Fruit fly (Drosophila melanogaster) whole organism, embryonic: ENCODE data around the gene cv-c.

ENCODE experiments used
- Bdp1 ChIP-seq: fragments of 200-800 bp; sonication (Bioruptor generic); optimal IDR thresholded peaks from 3 replicates; lab custom pipeline; 2016; ENCODE audit warnings: missing biosample characterization, missing genetic modification characterization
- BtbVII ChIP-seq: fragments of 200-800 bp; sonication (Bioruptor generic); optimal IDR thresholded peaks from 3 replicates; lab custom pipeline; 2017; ENCODE audit warnings: missing biosample characterization, mild to moderate bottlenecking, missing genetic modification characterization
- CG10209 ChIP-seq: fragments of 200-800 bp; sonication (Bioruptor generic); optimal IDR thresholded peaks from 3 replicates; lab custom pipeline; 2017; ENCODE audit warnings: missing biosample characterization, mild to moderate bottlenecking, missing genetic modification characterization, missing genetic modification reagents
- CG10267 ChIP-seq: fragments of 200-800 bp; sonication (Bioruptor generic); optimal IDR thresholded peaks from 2 replicates; lab custom pipeline; 2018; ENCODE audit warnings: missing biosample characterization, mild to moderate bottlenecking, missing genetic modification characterization, moderate library complexity
- CG11560 ChIP-seq: fragments of 200-800 bp; sonication (Bioruptor generic); IDR thresholded peaks from 3 replicates; pipeline ENCODE4 v1.3.6; 2022; ENCODE audit warnings: missing biosample characterization, missing genetic modification characterization
- CG11723 ChIP-seq: fragments of 200-800 bp; sonication (Bioruptor generic); optimal IDR thresholded peaks from 2 replicates; lab custom pipeline; 2017; ENCODE audit warnings: missing biosample characterization, mild to moderate bottlenecking, missing genetic modification characterization
- CG13287 ChIP-seq: fragments of 200-800 bp; sonication (Bioruptor generic); IDR thresholded peaks from 2 replicates; pipeline ENCODE4 v1.3.6; 2022; ENCODE audit warnings: missing biosample characterization, missing genetic modification characterization; ENCODE audit not compliant: partially characterized antibody
- CG13296 ChIP-seq: fragments of 200-800 bp; sonication (Bioruptor generic); optimal IDR thresholded peaks from 3 replicates; lab custom pipeline; 2018; ENCODE audit warnings: missing biosample characterization, mild to moderate bottlenecking, missing genetic modification characterization
- CG15011 ChIP-seq: fragments of 200-800 bp; sonication (Bioruptor generic); optimal IDR thresholded peaks from 3 replicates; lab custom pipeline; 2018; ENCODE audit warnings: missing biosample characterization, mild to moderate bottlenecking, missing genetic modification characterization
- CG17361 ChIP-seq: fragments of 200-800 bp; sonication (Bioruptor generic); IDR thresholded peaks from 3 replicates; pipeline ENCODE4 v1.3.6; 2022; ENCODE audit warnings: missing biosample characterization, missing genetic modification characterization
- CG1832 ChIP-seq: fragments of 200-800 bp; sonication (Bioruptor generic); optimal IDR thresholded peaks from 2 replicates; lab custom pipeline; 2017; ENCODE audit warnings: missing biosample characterization, mild to moderate bottlenecking, missing genetic modification characterization, inconsistent platforms
- CG2129 ChIP-seq: fragments of 200-800 bp; sonication (Bioruptor generic); IDR thresholded peaks from 2 replicates; pipeline ENCODE4 v1.3.6; 2022; ENCODE audit warnings: missing biosample characterization, missing genetic modification characterization; ENCODE audit not compliant: partially characterized antibody
- CG32772 ChIP-seq: fragments of 200-800 bp; sonication (Bioruptor generic); IDR thresholded peaks from 2 replicates; pipeline ENCODE4 v1.3.6; 2022; ENCODE audit warnings: missing biosample characterization, missing genetic modification characterization
- CG34422 ChIP-seq: fragments of 200-800 bp; sonication (Bioruptor generic); IDR thresholded peaks from 3 replicates; pipeline ENCODE4 v1.3.6; 2022; ENCODE audit warnings: missing biosample characterization, missing genetic modification characterization
- CG42726 ChIP-seq: fragments of 200-800 bp; sonication (Bioruptor generic); IDR thresholded peaks from 2 replicates; pipeline ENCODE4 v1.3.6; 2022; ENCODE audit warnings: missing biosample characterization, missing genetic modification characterization; ENCODE audit not compliant: partially characterized antibody
- CG4328 ChIP-seq: fragments of 200-800 bp; sonication (Bioruptor generic); optimal IDR thresholded peaks from 3 replicates; lab custom pipeline; 2017; ENCODE audit warnings: missing biosample characterization, missing genetic modification reagents, missing genetic modification characterization
- CG6813 ChIP-seq: fragments of 200-800 bp; sonication (Bioruptor generic); optimal IDR thresholded peaks from 2 replicates; lab custom pipeline; 2017; ENCODE audit warnings: missing biosample characterization, missing genetic modification characterization, mild to moderate bottlenecking, moderate library complexity, missing genetic modification reagents
- CG6854 ChIP-seq: fragments of 200-800 bp; sonication (Bioruptor generic); optimal IDR thresholded peaks from 3 replicates; lab custom pipeline; 2017; ENCODE audit warnings: missing biosample characterization, mild to moderate bottlenecking, missing genetic modification characterization
- CG7556 ChIP-seq: fragments of 200-800 bp; sonication (Bioruptor generic); optimal IDR thresholded peaks from 2 replicates; lab custom pipeline; 2017; ENCODE audit warnings: missing biosample characterization, mild to moderate bottlenecking, missing genetic modification characterization
- CG7987 ChIP-seq: fragments of 200-800 bp; sonication (Bioruptor generic); optimal IDR thresholded peaks from 2 replicates; lab custom pipeline; 2018; ENCODE audit warnings: missing biosample characterization, mild to moderate bottlenecking, missing genetic modification characterization, moderate library complexity
- CG9817 ChIP-seq: fragments of 200-800 bp; sonication (Bioruptor generic); optimal IDR thresholded peaks from 2 replicates; lab custom pipeline; 2018; ENCODE audit warnings: missing biosample characterization, mild to moderate bottlenecking, missing genetic modification characterization, moderate library complexity
- Fer1 ChIP-seq: fragments of 200-800 bp; sonication (Bioruptor generic); optimal IDR thresholded peaks from 2 replicates; lab custom pipeline; 2017; ENCODE audit warnings: missing biosample characterization, mild to moderate bottlenecking, missing genetic modification characterization
- Meics ChIP-seq: fragments of 200-800 bp; sonication (Bioruptor generic); optimal IDR thresholded peaks from 2 replicates; lab custom pipeline; 2017; ENCODE audit warnings: missing biosample characterization, mild to moderate bottlenecking, missing genetic modification characterization
- NC2β ChIP-seq: fragments of 200-800 bp; sonication (Bioruptor generic); optimal IDR thresholded peaks from 2 replicates; lab custom pipeline; 2016; ENCODE audit warnings: missing biosample characterization, missing genetic modification characterization
- Oaz ChIP-seq: fragments of 200-800 bp; sonication (Bioruptor generic); IDR thresholded peaks from 2 replicates; pipeline ENCODE4 v1.3.6; 2022; ENCODE audit warnings: missing biosample characterization, missing genetic modification characterization
- Vsx1 ChIP-seq: fragments of 200-800 bp; sonication (Bioruptor generic); optimal IDR thresholded peaks from 2 replicates; lab custom pipeline; 2017; ENCODE audit warnings: missing biosample characterization, mild to moderate bottlenecking, missing genetic modification characterization, missing genetic modification reagents
- az2 ChIP-seq: fragments of 200-800 bp; sonication (Bioruptor generic); optimal IDR thresholded peaks from 3 replicates; lab custom pipeline; 2016; ENCODE audit warnings: missing biosample characterization, missing genetic modification characterization
- danr ChIP-seq: fragments of 200-800 bp; sonication (Bioruptor generic); IDR thresholded peaks from 2 replicates; pipeline ENCODE4 v1.3.6; 2022; ENCODE audit warnings: missing biosample characterization, missing genetic modification characterization
- dmrt99B ChIP-seq: fragments of 200-800 bp; sonication (Bioruptor generic); optimal IDR thresholded peaks from 2 replicates; lab custom pipeline; 2018; ENCODE audit warnings: missing biosample characterization, mild to moderate bottlenecking, missing genetic modification characterization, moderate library complexity
- en ChIP-seq: fragments of 200-800 bp; sonication (Bioruptor generic); optimal IDR thresholded peaks from 2 replicates; lab custom pipeline; 2016; ENCODE audit warnings: missing biosample characterization, missing genetic modification characterization
- esg ChIP-seq: fragments of 200-800 bp; sonication (Bioruptor generic); conservative IDR thresholded peaks from 2 replicates; pipeline ENCODE4 v1.3.6; 2022; ENCODE audit warnings: missing biosample characterization, missing genetic modification characterization
- fd102C ChIP-seq: fragments of 200-800 bp; sonication (Bioruptor generic); optimal IDR thresholded peaks from 2 replicates; lab custom pipeline; 2018; ENCODE audit warnings: missing biosample characterization, mild to moderate bottlenecking, missing genetic modification characterization, moderate library complexity
- gfzf ChIP-seq: fragments of 200-800 bp; sonication (Bioruptor generic); optimal IDR thresholded peaks from 2 replicates; lab custom pipeline; 2016; ENCODE audit warnings: missing biosample characterization, mild to moderate bottlenecking, missing genetic modification characterization, moderate library complexity
- hth ChIP-seq: fragments of >200 bp; optimal IDR thresholded peaks from 2 replicates; lab custom pipeline; 2017; ENCODE audit warnings: inconsistent platforms
- knrl ChIP-seq: fragments of 200-800 bp; sonication (Bioruptor generic); IDR thresholded peaks from 3 replicates; pipeline ENCODE4 v1.3.6; 2022; ENCODE audit warnings: missing biosample characterization, missing genetic modification characterization; ENCODE audit not compliant: partially characterized antibody
- lilli ChIP-seq: fragments of 200-800 bp; sonication (Bioruptor generic); optimal IDR thresholded peaks from 3 replicates; lab custom pipeline; 2016; ENCODE audit warnings: missing biosample characterization, missing genetic modification characterization
- lov ChIP-seq, 2 experiments: fragments of 200-800 bp in 1 of 2; fragments of >200 bp in 1 of 2; sonication (Bioruptor generic) in 1 of 2; IDR thresholded peaks in 1 of 2; optimal IDR thresholded peaks in 1 of 2; 2 replicates in 1 of 2; 3 replicates in 1 of 2; pipeline versions ENCODE4 v1.3.6 to Lab custom; 2017 to 2022; ENCODE audit warnings: missing biosample characterization in 1 of 2, missing genetic modification characterization in 1 of 2
- mam ChIP-seq: fragments of 200-800 bp; sonication (Bioruptor generic); optimal IDR thresholded peaks from 3 replicates; lab custom pipeline; 2016; ENCODE audit warnings: missing biosample characterization, missing genetic modification characterization
- odd ChIP-seq: fragments of 200-800 bp; sonication (Bioruptor generic); optimal IDR thresholded peaks from 2 replicates; lab custom pipeline; 2017; ENCODE audit warnings: missing biosample characterization, mild to moderate bottlenecking, missing genetic modification characterization
- pan ChIP-seq, 4 experiments: fragments of >200 bp in 3 of 4; fragments of 200-800 bp in 1 of 4; sonication (Bioruptor generic) in 1 of 4; optimal IDR thresholded peaks in 3 of 4; IDR thresholded peaks in 1 of 4; 2 replicates each; pipeline versions ENCODE4 v1.3.6 to Lab custom; 2017 to 2022; ENCODE audit warnings: missing biosample characterization in 2 of 4, missing genetic modification characterization in 2 of 4, mixed read lengths in 1 of 4
- peb ChIP-seq: fragments of 200-800 bp; sonication (Bioruptor generic); IDR thresholded peaks from 2 replicates; pipeline ENCODE4 v1.3.6; 2022; ENCODE audit warnings: missing biosample characterization, missing genetic modification characterization
- pita ChIP-seq: fragments of 200-800 bp; sonication (Bioruptor generic); optimal IDR thresholded peaks from 2 replicates; lab custom pipeline; 2017; ENCODE audit warnings: missing biosample characterization, mild to moderate bottlenecking, missing genetic modification characterization
- psq ChIP-seq: fragments of 200-800 bp; sonication (Bioruptor generic); optimal IDR thresholded peaks from 2 replicates; lab custom pipeline; 2017; ENCODE audit warnings: missing biosample characterization, missing genetic modification characterization
- pum ChIP-seq: fragments of 200-800 bp; sonication (Bioruptor generic); optimal IDR thresholded peaks from 2 replicates; lab custom pipeline; 2016; ENCODE audit warnings: missing biosample characterization, missing genetic modification characterization
- rib ChIP-seq: fragments of 200-800 bp; sonication (Bioruptor generic); IDR thresholded peaks from 2 replicates; pipeline ENCODE4 v1.3.6; 2022; ENCODE audit warnings: missing biosample characterization, missing genetic modification characterization
- sc ChIP-seq, 3 experiments: fragments of >200 bp in 2 of 3; fragments of 200-800 bp in 1 of 3; sonication (Bioruptor generic) in 1 of 3; optimal IDR thresholded peaks; 2 replicates in 2 of 3; 3 replicates in 1 of 3; lab custom pipeline; 2017; ENCODE audit warnings: mild to moderate bottlenecking in 1 of 3, missing biosample characterization in 1 of 3, missing genetic modification characterization in 1 of 3, missing genetic modification reagents in 1 of 3
- slbo ChIP-seq: fragments of 200-800 bp; sonication (Bioruptor generic); IDR thresholded peaks from 2 replicates; pipeline ENCODE4 v1.3.6; 2022; ENCODE audit warnings: missing biosample characterization, missing genetic modification characterization
- zen ChIP-seq: fragments of 200-800 bp; sonication (Bioruptor generic); optimal IDR thresholded peaks from 3 replicates; lab custom pipeline; 2018; ENCODE audit warnings: missing biosample characterization, mild to moderate bottlenecking, missing genetic modification characterization, moderate library complexity

cv-c gene

DNA sequence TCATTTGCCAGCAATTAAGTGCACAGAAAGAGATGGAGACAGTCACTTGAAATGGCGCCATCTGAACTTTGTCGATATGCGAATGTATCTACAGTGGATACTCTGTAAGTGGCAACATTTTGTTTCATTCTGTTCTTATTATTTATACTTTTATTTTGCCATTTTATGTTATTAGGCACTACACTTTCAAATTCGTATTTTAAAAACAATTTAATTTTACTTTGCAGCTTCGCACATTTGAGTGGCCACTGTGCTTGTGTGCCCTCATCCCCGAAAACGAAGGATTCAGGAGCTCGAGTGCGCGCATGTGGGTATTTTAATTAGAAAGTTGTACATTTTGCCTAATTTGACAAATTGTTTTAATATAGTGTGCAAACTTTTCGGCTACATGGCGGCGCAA, 124.1 kb downstream of the cv-c start (continued):
- TF ChIP-seq CG11560 (tag; lab: Robert Waterston, UW), result no peak
- TF ChIP-seq peb (GFP tag; lab: Robert Waterston, UW), result 0 out of 2 replicates have a peak, but pooled peaks have one; percentile 25
- TF ChIP-seq CG13287 (GFP tag; lab: Robert Waterston, UW), result no peak
- peak; percentile 30 for TF ChIP-seq az2 (GFP tag; lab: Kevin White, UChicago)
- TF ChIP-seq CG7987, result no peak
- TF ChIP-seq CG17361 (GFP tag; lab: Robert Waterston, UW), result 0 out of 3 replicates have a peak, but pooled peaks have one; percentile 19
- TF ChIP-seq sc (optimal IDR thresholded peaks at IDR 0.05; lab: Kevin White, UChicago), result no peak
- TF ChIP-seq sc (GFP tag; optimal IDR thresholded peaks at IDR 0.05; lab: Kevin White, UChicago), result no peak
- TF ChIP-seq knrl, result no peak
- TF ChIP-seq CG10209 (GFP tag; lab: Kevin White, UChicago), result peak; percentile 4
- TF ChIP-seq CG1832 (GFP tag; lab: Kevin White, UChicago), result no peak
- no peak for TF ChIP-seq gfzf (GFP tag; lab: Kevin White, UChicago)
- peak; percentile 51 for TF ChIP-seq slbo
- no peak for TF ChIP-seq CG11723 (GFP tag; lab: Kevin White, UChicago)
- TF ChIP-seq BtbVII (GFP tag; lab: Kevin White, UChicago), result peak; percentile 20
- no peak for TF ChIP-seq CG6854 (GFP tag; lab: Kevin White, UChicago)
- TF ChIP-seq danr (GFP tag; lab: Robert Waterston, UW), result no peak
- TF ChIP-seq CG13296 (GFP tag; lab: Kevin White, UChicago), result peak; percentile 17
- peak; percentile 57 for TF ChIP-seq zen (tag; lab: Kevin White, UChicago)
- TF ChIP-seq esg (GFP tag; lab: Robert Waterston, UW), result peak; percentile 36; the same call in 1 of the 2 replicates
- TF ChIP-seq Meics (GFP tag; lab: Kevin White, UChicago), result peak; percentile 45
- peak; percentile 66 for TF ChIP-seq Fer1 (GFP tag; lab: Kevin White, UChicago)
- peak; percentile 36 for TF ChIP-seq CG9817
- TF ChIP-seq CG34422 (GFP tag; lab: Robert Waterston, UW), result no peak
- TF ChIP-seq CG15011 (GFP tag; lab: Kevin White, UChicago), result no peak
- TF ChIP-seq pum (GFP tag; lab: Kevin White, UChicago), result no peak
- no peak for TF ChIP-seq CG2129 (GFP tag; lab: Robert Waterston, UW)
- no peak for TF ChIP-seq Vsx1
- TF ChIP-seq fd102C, result peak; percentile 58
- no peak for TF ChIP-seq lov (optimal IDR thresholded peaks at IDR 0.05; lab: Kevin White, UChicago)
- TF ChIP-seq lov (GFP tag; IDR thresholded peaks at IDR 0.05; lab: Robert Waterston, UW), result peak; percentile 42; the same call in 1 of the 3 replicates
- TF ChIP-seq CG6813 (GFP tag; lab: Kevin White, UChicago), result peak; percentile 1
- peak; percentile 11 for TF ChIP-seq CG10267
- TF ChIP-seq CG32772 (GFP tag; lab: Robert Waterston, UW), result peak; percentile 58
- no peak for TF ChIP-seq Bdp1 (GFP tag; lab: Kevin White, UChicago)
- no peak for TF ChIP-seq psq (GFP tag; lab: Kevin White, UChicago)
- peak; percentile 54 for TF ChIP-seq dmrt99B (tag; lab: Kevin White, UChicago)
- TF ChIP-seq hth (lab: Kevin White, UChicago), result no peak
- no peak for TF ChIP-seq odd (GFP tag; lab: Kevin White, UChicago)
- peak; percentile 15; the same call in 1 of the 2 replicates for TF ChIP-seq Oaz (GFP tag; lab: Robert Waterston, UW)
- no peak for TF ChIP-seq rib (GFP tag; lab: Robert Waterston, UW)
- peak; percentile 38 for TF ChIP-seq lilli (GFP tag; lab: Kevin White, UChicago)
- TF ChIP-seq pita (GFP tag; lab: Kevin White, UChicago), result no peak
- TF ChIP-seq en (GFP tag; lab: Kevin White, UChicago), result no peak
- TF ChIP-seq CG42726 (GFP tag; lab: Robert Waterston, UW), result no peak
- TF ChIP-seq CG7556 (GFP tag; lab: Kevin White, UChicago), result peak; percentile 19
- TF ChIP-seq CG4328, result no peak
- TF ChIP-seq NC2β (GFP tag; lab: Kevin White, UChicago), result no peak
- TF ChIP-seq mam (GFP tag; lab: Kevin White, UChicago), result peak; percentile 32
- TF ChIP-seq pan (optimal IDR thresholded peaks at IDR 0.05; lab: Kevin White, UChicago), result no peak
- peak in 1 of 2 experiments; percentile 67 for TF ChIP-seq pan (GFP tag; optimal IDR thresholded peaks at IDR 0.05 in 1 of 2, IDR thresholded peaks at IDR 0.05 in 1 of 2)
